Worm (Caenorhabditis elegans) whole organism, young adult: ENCODE data around the gene F16G10.3.
A peak's percentile ranks its signal among the peaks of the same experiment; 100 is the strongest.

Experiments used
- B0019.2 ChIP-seq: fragments of 200-800 bp; sonication (Bioruptor generic); conservative IDR thresholded peaks from 2 replicates; pipeline ENCODE4 v1.3.6; 2022; ENCODE audit warnings: missing genetic modification reagents, missing genetic modification characterization, missing compliant biosample characterization
- D2030.7 ChIP-seq: fragments of 200-800 bp; sonication (Bioruptor generic); IDR thresholded peaks from 2 replicates; pipeline ENCODE4 v1.3.6; 2022; ENCODE audit warnings: missing genetic modification reagents, missing genetic modification characterization, missing compliant biosample characterization
- F37B4.10 ChIP-seq: fragments of 200-800 bp; sonication (Bioruptor generic); IDR thresholded peaks from 2 replicates; pipeline ENCODE4 v1.3.6; 2022; ENCODE audit warnings: missing genetic modification characterization, missing compliant biosample characterization
- F55B11.4 ChIP-seq: sonication (generic microtip); optimal IDR thresholded peaks from 2 replicates; lab custom pipeline; 2016; ENCODE audit warnings: missing compliant biosample characterization, missing genetic modification characterization, borderline replicate concordance; ENCODE audit not compliant: insufficient read depth
- Y56A3A.18 ChIP-seq: fragments of 200-800 bp; sonication (Bioruptor generic); IDR thresholded peaks from 2 replicates; pipeline ENCODE4 v1.3.6; 2022; ENCODE audit warnings: missing genetic modification reagents, missing genetic modification characterization, missing compliant biosample characterization
- ZK185.1 ChIP-seq: sonication (generic microtip); optimal IDR thresholded peaks from 2 replicates; lab custom pipeline; 2016; ENCODE audit warnings: mild to moderate bottlenecking, missing genetic modification characterization, missing compliant biosample characterization; ENCODE audit not compliant: poor library complexity, severe bottlenecking
- ama-1 ChIP-seq, 3 experiments: fragments of 150-350 bp in 1 of 3; sonication (generic microtip) in 2 of 3; optimal IDR thresholded peaks; 2 replicates each; lab custom pipeline; 2014 to 2018; ENCODE audit warnings: missing biosample characterization in 2 of 3, missing genetic modification characterization in 2 of 3, missing genetic modification reagents in 2 of 3
- aptf-2 ChIP-seq: fragments of 200-800 bp; sonication (Bioruptor generic); conservative IDR thresholded peaks from 2 replicates; pipeline ENCODE4 v1.3.6; 2022; ENCODE audit warnings: missing genetic modification reagents, missing genetic modification characterization, missing compliant biosample characterization
- attf-5 ChIP-seq: fragments of 200-800 bp; sonication (Bioruptor generic); optimal IDR thresholded peaks from 2 replicates; lab custom pipeline; 2018; ENCODE audit warnings: mild to moderate bottlenecking, missing genetic modification characterization, missing compliant biosample characterization
- bed-2 ChIP-seq: fragments of 200-800 bp; sonication (Bioruptor generic); IDR thresholded peaks from 2 replicates; pipeline ENCODE4 v1.3.6; 2022; ENCODE audit warnings: missing genetic modification reagents, missing genetic modification characterization, missing compliant biosample characterization
- ceh-27 ChIP-seq: fragments of 200-800 bp; sonication (Bioruptor generic); optimal IDR thresholded peaks from 2 replicates; lab custom pipeline; 2018; ENCODE audit warnings: mild to moderate bottlenecking, missing genetic modification characterization, moderate library complexity, missing compliant biosample characterization
- ceh-58 ChIP-seq: fragments of 200-800 bp; sonication (Bioruptor generic); IDR thresholded peaks from 2 replicates; pipeline ENCODE4 v1.3.6; 2022; ENCODE audit warnings: missing genetic modification characterization, missing compliant biosample characterization
- ceh-79 ChIP-seq: sonication (generic microtip); optimal IDR thresholded peaks from 2 replicates; lab custom pipeline; 2017; ENCODE audit warnings: mild to moderate bottlenecking, missing genetic modification characterization, missing compliant biosample characterization
- dox-1 ChIP-seq: fragments of 200-800 bp; sonication (Bioruptor generic); IDR thresholded peaks from 2 replicates; pipeline ENCODE4 v1.3.6; 2022; ENCODE audit warnings: missing genetic modification reagents, missing genetic modification characterization, missing compliant biosample characterization
- ets-4 ChIP-seq: fragments of 200-800 bp; sonication (Bioruptor generic); optimal IDR thresholded peaks from 2 replicates; lab custom pipeline; 2018; ENCODE audit warnings: mild to moderate bottlenecking, missing genetic modification characterization, missing compliant biosample characterization
- fkh-3 ChIP-seq: sonication (generic microtip); optimal IDR thresholded peaks from 2 replicates; lab custom pipeline; 2016; ENCODE audit warnings: mild to moderate bottlenecking, missing genetic modification characterization, missing compliant biosample characterization
- gei-17 ChIP-seq: fragments of 200-800 bp; sonication (Bioruptor generic); optimal IDR thresholded peaks from 2 replicates; lab custom pipeline; 2018; ENCODE audit warnings: mild to moderate bottlenecking, missing genetic modification characterization, missing compliant biosample characterization
- him-1 ChIP-seq: sonication (generic microtip); optimal IDR thresholded peaks from 2 replicates; lab custom pipeline; 2016; ENCODE audit warnings: missing genotype, missing genetic modification reagents, missing genetic modification characterization, missing compliant biosample characterization
- hmg-1.2 ChIP-seq: fragments of 200-800 bp; sonication (Bioruptor generic); IDR thresholded peaks from 2 replicates; pipeline ENCODE4 v1.3.6; 2022; ENCODE audit warnings: missing genetic modification reagents, missing genetic modification characterization, missing compliant biosample characterization
- lin-54 ChIP-seq: fragments of 200-800 bp; sonication (Bioruptor generic); optimal IDR thresholded peaks from 2 replicates; lab custom pipeline; 2018; ENCODE audit warnings: mild to moderate bottlenecking, missing genetic modification characterization, missing compliant biosample characterization
- lir-1 ChIP-seq: fragments of 200-800 bp; sonication (Bioruptor generic); conservative IDR thresholded peaks from 2 replicates; pipeline ENCODE4 v1.3.6; 2022; ENCODE audit warnings: missing genetic modification reagents, missing genetic modification characterization, missing compliant biosample characterization
- madf-8 ChIP-seq: fragments of 200-800 bp; sonication (Bioruptor generic); conservative IDR thresholded peaks from 2 replicates; pipeline ENCODE4 v1.3.6; 2022; ENCODE audit warnings: missing genetic modification reagents, missing genetic modification characterization, missing compliant biosample characterization
- mxl-1 ChIP-seq: sonication (generic microtip); optimal IDR thresholded peaks from 2 replicates; lab custom pipeline; 2016; ENCODE audit warnings: missing genetic modification characterization, missing compliant biosample characterization
- nfya-2 ChIP-seq: fragments of 200-800 bp; sonication (Bioruptor generic); IDR thresholded peaks from 2 replicates; pipeline ENCODE4 v1.3.6; 2022; ENCODE audit warnings: missing genetic modification reagents, missing genetic modification characterization, missing compliant biosample characterization
- nhr-80 ChIP-seq: sonication (generic microtip); optimal IDR thresholded peaks from 2 replicates; lab custom pipeline; 2016; ENCODE audit warnings: missing genetic modification characterization, missing compliant biosample characterization
- pha-4 ChIP-seq: fragments of 150-350 bp; sonication (generic microtip); optimal IDR thresholded peaks from 2 replicates; lab custom pipeline; 2014; ENCODE audit warnings: missing biosample characterization, missing genetic modification reagents, missing genetic modification characterization
- rec-8 ChIP-seq, 2 experiments: sonication (generic microtip); optimal IDR thresholded peaks; 2 replicates each; lab custom pipeline; 2016; ENCODE audit warnings: mild to moderate bottlenecking in 2 of 2, missing genetic modification characterization in 2 of 2, missing genetic modification reagents in 2 of 2, missing genotype in 2 of 2, missing biosample characterization in 1 of 2, missing compliant biosample characterization in 1 of 2, moderate library complexity in 1 of 2
- rpc-1 ChIP-seq, 2 experiments: fragments of 150-350 bp in 1 of 2; sonication (generic microtip) in 1 of 2; optimal IDR thresholded peaks; 2 replicates each; lab custom pipeline; 2014 to 2018; ENCODE audit warnings: missing biosample characterization in 1 of 2, missing genetic modification characterization in 1 of 2, missing genetic modification reagents in 1 of 2, missing genotype in 1 of 2
- sea-2 ChIP-seq: fragments of 200-800 bp; sonication (Bioruptor generic); IDR thresholded peaks from 2 replicates; pipeline ENCODE4 v1.3.6; 2022; ENCODE audit warnings: missing genetic modification characterization, missing compliant biosample characterization
- zfh-2 ChIP-seq: fragments of 200-800 bp; sonication (Bioruptor generic); conservative IDR thresholded peaks from 2 replicates; pipeline ENCODE4 v1.3.6; 2022; ENCODE audit warnings: missing genetic modification reagents, missing genetic modification characterization, missing compliant biosample characterization
- ztf-18 ChIP-seq: sonication (generic microtip); optimal IDR thresholded peaks from 2 replicates; lab custom pipeline; 2016; ENCODE audit warnings: missing genotype, mild to moderate bottlenecking, missing genetic modification characterization, missing compliant biosample characterization

F16G10.3 gene

ce11 chrII:2415439-2415838, 43.2 kb downstream of the F16G10.3 start, which contains the start of gene fbxa-4:
Gene fbxa-4, minus strand, starts transcription at chrII:2415531.
- no peak for TF ChIP-seq bed-2 (GFP tag; lab: Robert Waterston, UW)
- TF ChIP-seq rec-8 (tag; optimal IDR thresholded peaks at IDR 0.05; lab: Kevin White, UChicago), result no peak
- TF ChIP-seq sea-2 (GFP tag; lab: Robert Waterston, UW), result no peak
- peak; percentile 54 for TF ChIP-seq nhr-80
- TF ChIP-seq him-1, result no peak
- no peak for TF ChIP-seq F37B4.10
- TF ChIP-seq F55B11.4 (tag; lab: Kevin White, UChicago), result no peak
- TF ChIP-seq D2030.7, result no peak

ce11 chrII:2417889-2418288, 45.7 kb downstream of the F16G10.3 start, which contains the start of the genes F42G2.5 and F42G2.7:
Gene F42G2.5, minus strand, starts transcription at chrII:2417989.
Gene F42G2.7, plus strand, starts transcription at chrII:2418158.
- TF ChIP-seq ets-4 (GFP tag; lab: Kevin White, UChicago) (no peak), Y56A3A.18 (no peak), madf-8 (no peak), rec-8 (tag; optimal IDR thresholded peaks at IDR 0.05; lab: Kevin White, UChicago) (no peak)
- TF ChIP-seq, all 124 proteins: peak for 0

- TF ChIP-seq sea-2 (GFP tag; lab: Robert Waterston, UW) (no peak), F37B4.10 (no peak), ama-1 (optimal IDR thresholded peaks at IDR 0.05; lab: Kevin White, UChicago) (no peak), ama-1 (GFP tag; optimal IDR thresholded peaks at IDR 0.05; lab: Kevin White, UChicago) (no peak)
Observed at ce11 chrII:2418836-2419235, 46.6 kb downstream of the F16G10.3 start, which contains the start of gene fbxc-20. Gene fbxc-20, plus strand, starts transcription at chrII:2419136.

ce11 chrII:2420685-2421084, 48.5 kb downstream of the F16G10.3 start:
- TF ChIP-seq ceh-58 (GFP tag; lab: Robert Waterston, UW), result no peak
- TF ChIP-seq dox-1 (GFP tag; lab: Robert Waterston, UW), result no peak
- no peak for TF ChIP-seq pha-4 (tag; lab: Kevin White, UChicago)
- no peak for TF ChIP-seq sea-2 (GFP tag; lab: Robert Waterston, UW)
- no peak for TF ChIP-seq nfya-2
- TF ChIP-seq zfh-2 (GFP tag; lab: Robert Waterston, UW), result no peak
- TF ChIP-seq ceh-79 (tag; lab: Kevin White, UChicago), result no peak
- TF ChIP-seq aptf-2 (GFP tag; lab: Robert Waterston, UW), result no peak
- TF ChIP-seq fkh-3, result no peak

- TF ChIP-seq attf-5 (GFP tag; lab: Kevin White, UChicago), result no peak
- TF ChIP-seq rpc-1 (optimal IDR thresholded peaks at IDR 0.05; lab: Kevin White, UChicago), result no peak
- TF ChIP-seq rpc-1 (tag; optimal IDR thresholded peaks at IDR 0.05; lab: Kevin White, UChicago), result no peak
- no peak for TF ChIP-seq mxl-1
- no peak for TF ChIP-seq lin-54 (GFP tag; lab: Kevin White, UChicago)
- TF ChIP-seq gei-17 (GFP tag; lab: Kevin White, UChicago), result no peak
- TF ChIP-seq F55B11.4 (tag; lab: Kevin White, UChicago), result no peak
- TF ChIP-seq lir-1, result no peak
- no peak for TF ChIP-seq ceh-58 (GFP tag; lab: Robert Waterston, UW)
- TF ChIP-seq ZK185.1 (tag; lab: Kevin White, UChicago), result no peak
- no peak for TF ChIP-seq B0019.2 (GFP tag; lab: Robert Waterston, UW)
- TF ChIP-seq ztf-18 (tag; lab: Kevin White, UChicago), result no peak
- no peak for TF ChIP-seq hmg-1.2 (GFP tag; lab: Robert Waterston, UW)
- no peak for TF ChIP-seq ceh-27 (GFP tag; lab: Kevin White, UChicago)
Observed at ce11 chrII:2421185-2421584, 49.0 kb downstream of the F16G10.3 start.
